Fruit fly (Drosophila melanogaster): ENCODE data around the gene Mkp.

Mkp gene

DNA sequence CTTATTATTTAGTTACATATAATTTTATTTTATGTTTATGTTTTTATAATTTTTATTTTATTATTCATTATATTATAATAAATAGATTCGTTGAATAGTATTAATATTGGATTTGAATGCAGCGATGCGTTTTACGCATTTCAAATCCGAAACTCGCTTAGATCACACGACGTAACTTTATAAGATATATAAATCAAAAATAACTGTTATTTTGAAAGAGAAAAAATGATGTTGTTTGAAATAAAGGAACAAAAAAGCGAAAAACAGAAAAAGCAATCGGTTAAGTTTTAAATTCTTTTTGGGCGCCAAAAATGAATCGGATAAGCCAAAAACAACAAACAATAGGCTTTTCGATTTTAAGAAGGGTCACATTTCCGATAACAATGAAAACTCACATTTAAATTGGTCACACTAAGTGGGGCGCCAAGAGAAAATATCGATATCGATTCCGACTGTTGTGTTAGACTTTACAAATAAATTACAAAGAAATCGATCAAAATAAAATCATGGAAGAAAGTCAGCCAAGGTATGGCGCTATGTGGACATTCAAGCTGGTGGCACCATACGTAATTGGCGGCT is 38.3 kb downstream of the Mkp start, which contains the start of gene CG6845 (continued):
- TF ChIP-seq vfl (GFP tag; optimal IDR thresholded peaks at IDR 0.05) (no peak), ab (GFP tag; optimal IDR thresholded peaks at IDR 0.05) (no peak), pita (GFP tag; optimal IDR thresholded peaks at IDR 0.05) (no peak), zen (tag; optimal IDR thresholded peaks at IDR 0.05) (no peak), CG7786 (GFP tag; optimal IDR thresholded peaks at IDR 0.05) (no peak), CG13775 (GFP tag; optimal IDR thresholded peaks at IDR 0.05) (no peak), corto (GFP tag; optimal IDR thresholded peaks at IDR 0.05) (peak; percentile 7), CG31441 (GFP tag; IDR thresholded peaks at IDR 0.05) (no peak), Mes4 (GFP tag; optimal IDR thresholded peaks at IDR 0.05) (no peak), wor (GFP tag; IDR thresholded peaks at IDR 0.05) (no peak), CG31365 (tag; optimal IDR thresholded peaks at IDR 0.05) (no peak), CG11093 (GFP tag; IDR thresholded peaks at IDR 0.05) (no peak), CG16813 (GFP tag; IDR thresholded peaks at IDR 0.05; ENCODE audit: partially characterized antibody) (peak; percentile 70), lilli (GFP tag; optimal IDR thresholded peaks at IDR 0.05) (no peak), CG15514 (GFP tag; optimal IDR thresholded peaks at IDR 0.05) (peak; percentile 66), Opbp (GFP tag; IDR thresholded peaks at IDR 0.05; ENCODE audit: partially characterized antibody) (peak; percentile 72; the same call in 2 of the 3 replicates), cad (GFP tag; optimal IDR thresholded peaks at IDR 0.05) (no peak), aop (GFP tag; IDR thresholded peaks at IDR 0.05) (no peak), CrebB (tag; optimal IDR thresholded peaks at IDR 0.05) (no peak), row (GFP tag; IDR thresholded peaks at IDR 0.05) (no peak), Doc3 (GFP tag; IDR thresholded peaks at IDR 0.05; ENCODE audit: partially characterized antibody) (peak; percentile 36; the same call in 1 of the 3 replicates), TFAM (GFP tag; optimal IDR thresholded peaks at IDR 0.05) (no peak), CG34224 (GFP tag; IDR thresholded peaks at IDR 0.05; ENCODE audit: partially characterized antibody) (peak; percentile 93), HmgZ (tag; optimal IDR thresholded peaks at IDR 0.05) (peak; percentile 56), CG8388 (GFP tag; optimal IDR thresholded peaks at IDR 0.05) (no peak), CG12744 (GFP tag; optimal IDR thresholded peaks at IDR 0.05) (no peak), so (GFP tag; IDR thresholded peaks at IDR 0.05) (no peak), ERR (GFP tag; optimal IDR thresholded peaks at IDR 0.05) (no peak), CG13894 (tag; optimal IDR thresholded peaks at IDR 0.05) (peak; percentile 25), BEAF-32 (GFP tag; optimal IDR thresholded peaks at IDR 0.05) (peak; percentile 62), CTCF (GFP tag; optimal IDR thresholded peaks at IDR 0.05) (peak; percentile 47), CG1603 (tag; optimal IDR thresholded peaks at IDR 0.05) (peak; percentile 63), D19B (GFP tag; optimal IDR thresholded peaks at IDR 0.05) (no peak), HHEX (GFP tag; optimal IDR thresholded peaks at IDR 0.05) (no peak), CG5180 (GFP tag; optimal IDR thresholded peaks at IDR 0.05) (no peak), NC2α (GFP tag; optimal IDR thresholded peaks at IDR 0.05) (no peak), Dref (GFP tag; IDR thresholded peaks at IDR 0.05) (peak; percentile 95), CG6854 (GFP tag; optimal IDR thresholded peaks at IDR 0.05) (no peak), gfzf (GFP tag; optimal IDR thresholded peaks at IDR 0.05) (peak; percentile 84), Blimp-1 (GFP tag; optimal IDR thresholded peaks at IDR 0.05) (no peak), Spps (tag; optimal IDR thresholded peaks at IDR 0.05) (no peak), CG8478 (optimal IDR thresholded peaks at IDR 0.05) (no peak), Scr (GFP tag; IDR thresholded peaks at IDR 0.05; ENCODE audit: partially characterized antibody) (peak; percentile 71), sob (GFP tag; IDR thresholded peaks at IDR 0.05) (no peak), nerfin-2 (GFP tag; IDR thresholded peaks at IDR 0.05; ENCODE audit: partially characterized antibody) (peak; percentile 92), Xbp1 (GFP tag; optimal IDR thresholded peaks at IDR 0.05) (no peak), CG7357 (GFP tag; IDR thresholded peaks at IDR 0.05) (no peak), CG12769 (tag; optimal IDR thresholded peaks at IDR 0.05) (no peak), amos (GFP tag; IDR thresholded peaks at IDR 0.05; ENCODE audit: partially characterized antibody) (peak; percentile 80; the same call in 1 of the 2 replicates), caup (GFP tag; optimal IDR thresholded peaks at IDR 0.05; ENCODE audit: severe bottlenecking) (no peak)

All from whole organism, embryonic.